Fruit fly (Drosophila melanogaster) whole organism: ENCODE results near the gene Arl5.

Experiments used
- CG8478 ChIP-seq: fragments of >200 bp; optimal IDR thresholded peaks from 2 replicates; lab custom pipeline; 2018; ENCODE audit warnings: inconsistent platforms
- Dll ChIP-seq: fragments of >200 bp; optimal IDR thresholded peaks from 2 replicates; lab custom pipeline; 2017
- EcR ChIP-seq, 2 experiments: fragments of >200 bp; optimal IDR thresholded peaks; 2 replicates each; lab custom pipeline; 2017; ENCODE audit warnings: missing biosample characterization in 2 of 2, missing genetic modification characterization in 2 of 2, missing genetic modification reagents in 2 of 2
- pan ChIP-seq: fragments of >200 bp; optimal IDR thresholded peaks from 2 replicates; lab custom pipeline; 2017
- psq ChIP-seq: fragments of >200 bp; optimal IDR thresholded peaks from 2 replicates; lab custom pipeline; 2017
- usp ChIP-seq: fragments of >200 bp; optimal IDR thresholded peaks from 2 replicates; lab custom pipeline; 2017; ENCODE audit warnings: missing biosample characterization, missing genetic modification characterization, mixed read lengths

Gene Arl5

dm6 chr3L:8299224-8300130, at the start of gene Arl5, which contains the start of gene CG13671:
Gene Arl5, minus strand, starts transcription at chr3L:8299839.
Gene CG13671, plus strand, starts transcription at chr3L:8300064.
- TF ChIP-seq CG8478 (lab: Kevin White, UChicago) (no peak), Dll (lab: Kevin White, UChicago) (no peak), pan (no peak), usp (no peak), EcR (GFP tag; optimal IDR thresholded peaks at IDR 0.05; lab: Kevin White, UChicago) (no peak), psq (lab: Kevin White, UChicago) (no peak)

- TF ChIP-seq CG8478 (lab: Kevin White, UChicago) (no peak), psq (lab: Kevin White, UChicago) (no peak), EcR (GFP tag; optimal IDR thresholded peaks at IDR 0.05; lab: Kevin White, UChicago) (no peak), usp (no peak), Dll (lab: Kevin White, UChicago) (no peak), pan (no peak)
Observed at dm6 chr3L:8347346-8347745, 47.7 kb upstream of the Arl5 start.

dm6 chr3L:8346100-8346980, 46.7 kb upstream of the Arl5 start, which contains the start of the genes CG7182 and GAPcenA:
Gene CG7182, minus strand, starts transcription at chr3L:8346382.
Gene GAPcenA, plus strand, starts transcription at chr3L:8346561.
- TF ChIP-seq EcR (GFP tag; optimal IDR thresholded peaks at IDR 0.05; lab: Kevin White, UChicago) (no peak), psq (lab: Kevin White, UChicago) (no peak), pan (no peak), usp (no peak), Dll (lab: Kevin White, UChicago) (no peak)

dm6 chr3L:8345182-8345581, 45.5 kb upstream of the Arl5 start:
- no peak for TF ChIP-seq Dll (lab: Kevin White, UChicago)
- no peak for TF ChIP-seq pan
- no peak for TF ChIP-seq CG8478 (lab: Kevin White, UChicago)
- TF ChIP-seq usp: no peak
- no peak for TF ChIP-seq EcR (GFP tag; optimal IDR thresholded peaks at IDR 0.05; lab: Kevin White, UChicago)
- TF ChIP-seq psq (lab: Kevin White, UChicago): no peak

dm6 chr3L:8340264-8341095, 40.8 kb upstream of the Arl5 start, which contains the start of the genes Prim1 and CG7083:
Gene Prim1, plus strand, starts transcription at chr3L:8340314.
Gene CG7083, plus strand, starts transcription at chr3L:8340785.
- no peak for TF ChIP-seq Dll (lab: Kevin White, UChicago)
- TF ChIP-seq usp: no peak

- TF ChIP-seq usp (no peak), EcR (GFP tag; optimal IDR thresholded peaks at IDR 0.05; lab: Kevin White, UChicago) (no peak), psq (lab: Kevin White, UChicago) (no peak), CG8478 (lab: Kevin White, UChicago) (no peak), pan (no peak), Dll (lab: Kevin White, UChicago) (no peak)
Observed at dm6 chr3L:8338921-8339320, 39.3 kb upstream of the Arl5 start, which contains the start of gene Pex2. Gene Pex2, plus strand, starts transcription at chr3L:8339051.

- TF ChIP-seq usp: no peak
- no peak for TF ChIP-seq pan
- TF ChIP-seq EcR (GFP tag; optimal IDR thresholded peaks at IDR 0.05; lab: Kevin White, UChicago): no peak
- no peak for TF ChIP-seq Dll (lab: Kevin White, UChicago)
- TF ChIP-seq psq (lab: Kevin White, UChicago): no peak
- no peak for TF ChIP-seq CG8478 (lab: Kevin White, UChicago)
Observed at dm6 chr3L:8336372-8336771, 36.7 kb upstream of the Arl5 start, which contains the start of gene Cpr66Cb. Gene Cpr66Cb, plus strand, starts transcription at chr3L:8336672.

- no peak for TF ChIP-seq psq (lab: Kevin White, UChicago)
- TF ChIP-seq CG8478 (lab: Kevin White, UChicago): no peak
- no peak for TF ChIP-seq pan
- TF ChIP-seq usp: no peak
- TF ChIP-seq EcR (GFP tag; optimal IDR thresholded peaks at IDR 0.05; lab: Kevin White, UChicago): no peak
- TF ChIP-seq Dll (lab: Kevin White, UChicago): no peak
Observed at dm6 chr3L:8334338-8334737, 34.7 kb upstream of the Arl5 start.

dm6 chr3L:8333574-8333973, 33.9 kb upstream of the Arl5 start:
- no peak for TF ChIP-seq psq (lab: Kevin White, UChicago)

dm6 chr3L:8331414-8331813, 31.8 kb upstream of the Arl5 start:
- TF ChIP-seq usp (no peak), pan (no peak), Dll (lab: Kevin White, UChicago) (no peak), CG8478 (lab: Kevin White, UChicago) (no peak), EcR (GFP tag; optimal IDR thresholded peaks at IDR 0.05; lab: Kevin White, UChicago) (no peak), psq (lab: Kevin White, UChicago) (no peak)

dm6 chr3L:8329005-8329404, 29.4 kb upstream of the Arl5 start:
- TF ChIP-seq Dll (lab: Kevin White, UChicago) (no peak), psq (lab: Kevin White, UChicago) (no peak), EcR (GFP tag; optimal IDR thresholded peaks at IDR 0.05; lab: Kevin White, UChicago) (no peak), CG8478 (lab: Kevin White, UChicago) (no peak), usp (no peak), pan (no peak)
